3 fruit fly cellular contexts compared by ENCODE assay signal in genomic region chrX:804821-805220, dm6.
TF ChIP-seq lines count a peak whose summit lies in the region.

CG13358 (minus strand) TSS chrX:804921.

- TF ChIP-seq CTCF in whole organism, embryonic (GFP tag; optimal IDR thresholded peaks at IDR 0.05; lab: Kevin White, UChicago): no peak

TF ChIP-seq in whole organism, embryonic, 481 proteins besides CTCF, POLR2A, EP300 and RAD21:
- peak; percentile 42 for TF ChIP-seq Ets65A (GFP tag; lab: Kevin White, UChicago)
- TF ChIP-seq slbo (GFP tag; IDR thresholded peaks at IDR 0.05; lab: Robert Waterston, UW): no peak

TF ChIP-seq in whole organism, prepupa, 60 proteins besides CTCF, POLR2A, EP300 and RAD21:
- TF ChIP-seq CG8119 (GFP tag; IDR thresholded peaks at IDR 0.05; lab: Robert Waterston, UW) (0 out of 3 replicates have a peak, but pooled peaks have one; percentile 14), Smox (GFP tag; optimal IDR thresholded peaks at IDR 0.05; lab: Kevin White, UChicago) (no peak), CG32006 (GFP tag; optimal IDR thresholded peaks at IDR 0.05; lab: Kevin White, UChicago) (peak; percentile 26), Eip78C (GFP tag; lab: Kevin White, UChicago) (peak; percentile 19)
TF ChIP-seq in whole organism, prepupa: peak in this region for 3.

TF ChIP-seq in whole organism, pupa, 21 proteins besides CTCF, POLR2A, EP300 and RAD21:
- TF ChIP-seq CG8301 (tag; optimal IDR thresholded peaks at IDR 0.05; lab: Kevin White, UChicago) (peak; percentile 14), gl (tag; optimal IDR thresholded peaks at IDR 0.05; lab: Kevin White, UChicago) (no peak), Pif1B (GFP tag; optimal IDR thresholded peaks at IDR 0.05; lab: Kevin White, UChicago) (no peak)
